Worm (Caenorhabditis elegans): ENCODE results near the gene T21D12.12.

The T21D12.12 gene

ce11 chrIV:244278-244677 is 22.0 kb upstream of the T21D12.12 start:
- TF ChIP-seq aly-2 (tag; optimal IDR thresholded peaks at IDR 0.05): no peak
- no peak for TF ChIP-seq lin-13 (GFP tag; optimal IDR thresholded peaks at IDR 0.05)
- no peak for TF ChIP-seq nhr-12 (tag; optimal IDR thresholded peaks at IDR 0.05)
- TF ChIP-seq zag-1 (tag; optimal IDR thresholded peaks at IDR 0.05): no peak
- no peak for TF ChIP-seq nhr-23 (tag; optimal IDR thresholded peaks at IDR 0.05)
- TF ChIP-seq elt-1 (tag; optimal IDR thresholded peaks at IDR 0.05): no peak
- TF ChIP-seq elt-3 (tag; optimal IDR thresholded peaks at IDR 0.05): no peak
- TF ChIP-seq lin-39 (tag; optimal IDR thresholded peaks at IDR 0.05): no peak
- TF ChIP-seq ztf-11 (tag; optimal IDR thresholded peaks at IDR 0.05): no peak
- no peak for TF ChIP-seq nhr-11 (tag; optimal IDR thresholded peaks at IDR 0.05)

ce11 chrIV:244843-245242 is 21.4 kb upstream of the T21D12.12 start, which contains the start of gene aass-1:
Gene aass-1 (plus strand): TSS chrIV:245143.
- TF ChIP-seq zag-1 (tag; optimal IDR thresholded peaks at IDR 0.05) (no peak), R02D3.7 (tag; optimal IDR thresholded peaks at IDR 0.05) (no peak), lin-13 (GFP tag; optimal IDR thresholded peaks at IDR 0.05) (no peak), mbf-1 (tag; optimal IDR thresholded peaks at IDR 0.05) (no peak), nhr-129 (tag; optimal IDR thresholded peaks at IDR 0.05) (no peak), crh-2 (tag; optimal IDR thresholded peaks at IDR 0.05) (no peak), dmd-4 (tag; optimal IDR thresholded peaks at IDR 0.05) (no peak), egl-27 (tag; optimal IDR thresholded peaks at IDR 0.05) (no peak), gmeb-1 (tag; optimal IDR thresholded peaks at IDR 0.05) (no peak), Y55F3AM.14 (GFP tag; optimal IDR thresholded peaks at IDR 0.05) (no peak), alr-1 (tag; optimal IDR thresholded peaks at IDR 0.05) (no peak), lin-39 (tag; optimal IDR thresholded peaks at IDR 0.05) (no peak), mab-5 (tag; optimal IDR thresholded peaks at IDR 0.05) (no peak)

ce11 chrIV:247494-247893 is 18.8 kb upstream of the T21D12.12 start:
- TF ChIP-seq fos-1 (tag; optimal IDR thresholded peaks at IDR 0.05): peak; percentile 52
- no peak for TF ChIP-seq snpc-4 (tag; optimal IDR thresholded peaks at IDR 0.05)
- TF ChIP-seq ztf-4 (tag; optimal IDR thresholded peaks at IDR 0.05): no peak
- TF ChIP-seq egl-27 (tag; optimal IDR thresholded peaks at IDR 0.05): no peak
- no peak for TF ChIP-seq C34F6.9 (tag; optimal IDR thresholded peaks at IDR 0.05)
- TF ChIP-seq unc-55 (GFP tag; optimal IDR thresholded peaks at IDR 0.05): no peak
- TF ChIP-seq ceh-82 (tag; optimal IDR thresholded peaks at IDR 0.05): no peak
- TF ChIP-seq nhr-6 (tag; optimal IDR thresholded peaks at IDR 0.05): peak; percentile 65
- TF ChIP-seq ztf-11 (tag; optimal IDR thresholded peaks at IDR 0.05): no peak
- no peak for TF ChIP-seq lsy-2 (tag; optimal IDR thresholded peaks at IDR 0.05)
- no peak for TF ChIP-seq nhr-23 (tag; optimal IDR thresholded peaks at IDR 0.05)
- no peak for TF ChIP-seq ztf-1 (GFP tag; conservative IDR thresholded peaks at IDR 0.05)
- TF ChIP-seq lin-13 (GFP tag; optimal IDR thresholded peaks at IDR 0.05): no peak
- TF ChIP-seq mab-5 (tag; optimal IDR thresholded peaks at IDR 0.05): peak; percentile 40
- no peak for TF ChIP-seq nhr-237 (tag; optimal IDR thresholded peaks at IDR 0.05)
- no peak for TF ChIP-seq elt-1 (tag; optimal IDR thresholded peaks at IDR 0.05)
- peak; percentile 56 for TF ChIP-seq crh-2 (tag; optimal IDR thresholded peaks at IDR 0.05)
- no peak for TF ChIP-seq lin-11 (tag; optimal IDR thresholded peaks at IDR 0.05)
- TF ChIP-seq peb-1 (tag; optimal IDR thresholded peaks at IDR 0.05): no peak
- TF ChIP-seq aly-2 (tag; optimal IDR thresholded peaks at IDR 0.05): no peak
- TF ChIP-seq nhr-12 (tag; optimal IDR thresholded peaks at IDR 0.05): no peak
- no peak for TF ChIP-seq ceh-16 (tag; optimal IDR thresholded peaks at IDR 0.05)
- TF ChIP-seq sma-9 (GFP tag; optimal IDR thresholded peaks at IDR 0.05): peak; percentile 86
- no peak for TF ChIP-seq sma-9 (tag; optimal IDR thresholded peaks at IDR 0.05)
- peak; percentile 79 for TF ChIP-seq sma-3 (GFP tag; optimal IDR thresholded peaks at IDR 0.05)
- no peak for TF ChIP-seq Y55F3AM.14 (GFP tag; optimal IDR thresholded peaks at IDR 0.05)
- no peak for TF ChIP-seq nhr-11 (tag; optimal IDR thresholded peaks at IDR 0.05)
- TF ChIP-seq mdl-1 (tag; optimal IDR thresholded peaks at IDR 0.05): peak; percentile 67 to 86
- TF ChIP-seq zag-1 (tag; optimal IDR thresholded peaks at IDR 0.05): no peak
- no peak for TF ChIP-seq elt-3 (tag; optimal IDR thresholded peaks at IDR 0.05)
- TF ChIP-seq gmeb-1 (tag; optimal IDR thresholded peaks at IDR 0.05): peak; percentile 56
- no peak for TF ChIP-seq nhr-10 (tag; optimal IDR thresholded peaks at IDR 0.05)
- peak; percentile 75 for TF ChIP-seq nhr-25 (tag; optimal IDR thresholded peaks at IDR 0.05)
- TF ChIP-seq ama-1 (optimal IDR thresholded peaks at IDR 0.05): no peak
- TF ChIP-seq mbf-1 (tag; optimal IDR thresholded peaks at IDR 0.05): no peak
- peak; percentile 80 for TF ChIP-seq nhr-21 (tag; optimal IDR thresholded peaks at IDR 0.05)
- TF ChIP-seq R02D3.7 (tag; optimal IDR thresholded peaks at IDR 0.05): no peak
- no peak for TF ChIP-seq F13H6.1 (tag; optimal IDR thresholded peaks at IDR 0.05)
- no peak for TF ChIP-seq ZK546.5 (tag; optimal IDR thresholded peaks at IDR 0.05)
- no peak for TF ChIP-seq sem-4 (tag; optimal IDR thresholded peaks at IDR 0.05)
- TF ChIP-seq blmp-1 (tag; optimal IDR thresholded peaks at IDR 0.05; ENCODE audit: insufficient read depth): peak; percentile 73
- TF ChIP-seq dmd-4 (tag; optimal IDR thresholded peaks at IDR 0.05): no peak
- no peak for TF ChIP-seq alr-1 (tag; optimal IDR thresholded peaks at IDR 0.05)
- TF ChIP-seq nhr-77 (tag; optimal IDR thresholded peaks at IDR 0.05): no peak
- no peak for TF ChIP-seq unc-39 (tag; optimal IDR thresholded peaks at IDR 0.05)
- no peak for TF ChIP-seq lin-39 (tag; optimal IDR thresholded peaks at IDR 0.05)
- TF ChIP-seq nhr-129 (tag; optimal IDR thresholded peaks at IDR 0.05): peak; percentile 48
- TF ChIP-seq unc-62 (GFP tag; optimal IDR thresholded peaks at IDR 0.05): no peak
